Worm (Caenorhabditis elegans) whole organism, mixed stage, embryonic: Measurements from ENCODE around the gene comt-3.

ENCODE experiments used
- M03D4.4 ChIP-seq: sonication (generic microtip); optimal IDR thresholded peaks from 2 replicates; lab custom pipeline; 2017; ENCODE audit warnings: mild to moderate bottlenecking, missing genetic modification characterization, missing compliant biosample characterization
- bed-3 ChIP-seq: fragments of 200-800 bp; sonication (Bioruptor generic); optimal IDR thresholded peaks from 3 replicates; lab custom pipeline; 2018; ENCODE audit warnings: mild to moderate bottlenecking, missing genetic modification characterization, moderate library complexity, missing compliant biosample characterization
- blmp-1 ChIP-seq: fragments of 150-350 bp; optimal IDR thresholded peaks from 2 replicates; lab custom pipeline; 2014; ENCODE audit warnings: missing biosample characterization, missing genetic modification characterization
- ceh-39 ChIP-seq: fragments of 150-350 bp; optimal IDR thresholded peaks from 2 replicates; lab custom pipeline; 2014; ENCODE audit warnings: missing biosample characterization, missing genetic modification characterization
- ceh-43 ChIP-seq: fragments of 200-800 bp; sonication (Bioruptor generic); optimal IDR thresholded peaks from 2 replicates; lab custom pipeline; 2018; ENCODE audit warnings: mild to moderate bottlenecking, missing genetic modification characterization, moderate library complexity, missing compliant biosample characterization
- ceh-83 ChIP-seq: fragments of 200-800 bp; sonication (Bioruptor generic); optimal IDR thresholded peaks from 2 replicates; lab custom pipeline; 2018; ENCODE audit warnings: mild to moderate bottlenecking, missing genetic modification characterization, missing compliant biosample characterization
- ces-1 ChIP-seq: fragments of 150-350 bp; optimal IDR thresholded peaks from 2 replicates; lab custom pipeline; 2014; ENCODE audit warnings: missing biosample characterization, missing genetic modification reagents, missing genetic modification characterization
- cnd-1 ChIP-seq: fragments of 200-800 bp; sonication (Bioruptor generic); optimal IDR thresholded peaks from 2 replicates; lab custom pipeline; 2018; ENCODE audit warnings: mild to moderate bottlenecking, missing genetic modification characterization, missing compliant biosample characterization
- drap-1 ChIP-seq: fragments of 200-800 bp; sonication (Bioruptor generic); optimal IDR thresholded peaks from 3 replicates; lab custom pipeline; 2018; ENCODE audit warnings: mild to moderate bottlenecking, missing genetic modification characterization, missing compliant biosample characterization
- elt-1 ChIP-seq: sonication (generic microtip); optimal IDR thresholded peaks from 2 replicates; lab custom pipeline; 2017; ENCODE audit warnings: missing genetic modification characterization, mild to moderate bottlenecking, missing compliant biosample characterization, antibody characterized with exemption, moderate library complexity, borderline replicate concordance; ENCODE audit not compliant: insufficient read depth
- flh-1 ChIP-seq: fragments of 200-800 bp; sonication (Bioruptor generic); optimal IDR thresholded peaks from 2 replicates; lab custom pipeline; 2018; ENCODE audit warnings: mild to moderate bottlenecking, missing genetic modification characterization, moderate library complexity, missing compliant biosample characterization
- ham-2 ChIP-seq: fragments of 200-800 bp; sonication (Bioruptor generic); optimal IDR thresholded peaks from 2 replicates; lab custom pipeline; 2018; ENCODE audit warnings: mild to moderate bottlenecking, missing genetic modification characterization, missing compliant biosample characterization
- hlh-1 ChIP-seq: fragments of 150-350 bp; optimal IDR thresholded peaks from 2 replicates; lab custom pipeline; 2014; ENCODE audit warnings: missing biosample characterization, missing genetic modification reagents, missing genetic modification characterization
- lin-13 ChIP-seq: fragments of 150-350 bp; optimal IDR thresholded peaks from 2 replicates; lab custom pipeline; 2014; ENCODE audit warnings: missing biosample characterization, missing genetic modification characterization
- mab-5 ChIP-seq: fragments of 150-350 bp; optimal IDR thresholded peaks from 2 replicates; lab custom pipeline; 2014; ENCODE audit warnings: missing biosample characterization, missing genetic modification characterization
- mep-1 ChIP-seq: fragments of 150-350 bp; optimal IDR thresholded peaks from 2 replicates; lab custom pipeline; 2017; ENCODE audit warnings: missing biosample characterization, missing genetic modification reagents, missing genetic modification characterization, inconsistent platforms
- nhr-12 ChIP-seq: fragments of 150-350 bp; optimal IDR thresholded peaks from 2 replicates; lab custom pipeline; 2014; ENCODE audit warnings: missing biosample characterization, missing genetic modification characterization
- nhr-2 ChIP-seq: fragments of 150-350 bp; optimal IDR thresholded peaks from 2 replicates; lab custom pipeline; 2014; ENCODE audit warnings: missing biosample characterization, missing genetic modification characterization
- nhr-237 ChIP-seq: fragments of 150-350 bp; optimal IDR thresholded peaks from 2 replicates; lab custom pipeline; 2014; ENCODE audit warnings: missing biosample characterization, missing genetic modification characterization
- nhr-28 ChIP-seq: fragments of 150-350 bp; optimal IDR thresholded peaks from 2 replicates; lab custom pipeline; 2014; ENCODE audit warnings: missing biosample characterization, missing genetic modification characterization
- nhr-76 ChIP-seq: sonication (generic microtip); optimal IDR thresholded peaks from 2 replicates; lab custom pipeline; 2017; ENCODE audit warnings: missing biosample characterization, missing genetic modification characterization
- sem-2 ChIP-seq: fragments of 200-800 bp; sonication (Bioruptor generic); optimal IDR thresholded peaks from 2 replicates; lab custom pipeline; 2018; ENCODE audit warnings: mild to moderate bottlenecking, missing genetic modification characterization, missing compliant biosample characterization
- snpc-4 ChIP-seq: fragments of 150-350 bp; optimal IDR thresholded peaks from 2 replicates; lab custom pipeline; 2014; ENCODE audit warnings: missing biosample characterization, missing genetic modification characterization
- tbx-8 ChIP-seq: fragments of 200-800 bp; sonication (Bioruptor generic); optimal IDR thresholded peaks from 2 replicates; lab custom pipeline; 2018; ENCODE audit warnings: mild to moderate bottlenecking, missing genetic modification characterization, moderate library complexity, missing compliant biosample characterization
- unc-120 ChIP-seq: sonication (generic microtip); optimal IDR thresholded peaks from 2 replicates; lab custom pipeline; 2017; ENCODE audit warnings: missing genetic modification characterization, missing compliant biosample characterization; ENCODE audit not compliant: poor library complexity, severe bottlenecking
- unc-39 ChIP-seq: fragments of 150-350 bp; optimal IDR thresholded peaks from 2 replicates; lab custom pipeline; 2014; ENCODE audit warnings: missing biosample characterization, missing genetic modification characterization
- unc-62 ChIP-seq: fragments of 150-350 bp; optimal IDR thresholded peaks from 2 replicates; lab custom pipeline; 2014; ENCODE audit warnings: missing biosample characterization, missing genetic modification reagents, missing genetic modification characterization
- zip-8 ChIP-seq: fragments of 150-350 bp; optimal IDR thresholded peaks from 2 replicates; lab custom pipeline; 2014; ENCODE audit warnings: missing biosample characterization, missing genetic modification characterization
- ztf-11 ChIP-seq: fragments of 150-350 bp; optimal IDR thresholded peaks from 2 replicates; lab custom pipeline; 2014; ENCODE audit warnings: missing biosample characterization, missing genetic modification characterization

comt-3 gene

DNA sequence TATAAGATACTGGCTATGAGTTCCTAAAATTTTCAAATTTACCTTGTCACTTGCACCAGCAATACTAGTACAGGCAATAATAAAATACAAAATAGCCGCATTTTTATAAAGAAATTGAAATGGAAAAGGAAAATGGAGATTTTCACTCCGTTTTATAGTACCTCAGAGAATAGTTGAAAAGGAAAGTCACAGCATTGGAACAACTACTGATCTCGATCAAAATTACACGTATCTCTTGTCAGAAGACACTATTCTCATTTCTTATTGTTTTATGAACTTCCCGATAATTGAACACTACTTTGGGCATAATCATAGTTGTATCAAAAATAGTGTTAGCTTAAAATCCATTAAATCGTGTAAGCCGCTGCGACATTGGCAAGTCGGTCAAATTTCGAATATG lies 5.8 kb upstream of the comt-3 start, which contains the start of gene Y40B10A.11:
Gene Y40B10A.11, minus strand, starts transcription at position 101 of the 400 bp plus-strand sequence.
- no peak for TF ChIP-seq mab-5
- TF ChIP-seq nhr-12 (tag; lab: Kevin White, UChicago) = no peak
- TF ChIP-seq unc-120 (tag; lab: Kevin White, UChicago) = no peak
- TF ChIP-seq zip-8 (tag; lab: Kevin White, UChicago) = no peak
- TF ChIP-seq tbx-8 = no peak
- no peak for TF ChIP-seq unc-39 (tag; lab: Kevin White, UChicago)
- TF ChIP-seq lin-13 (tag; lab: Kevin White, UChicago) = no peak
- TF ChIP-seq drap-1 (GFP tag; lab: Kevin White, UChicago) = no peak
- no peak for TF ChIP-seq unc-62 (GFP tag; lab: Kevin White, UChicago)
- TF ChIP-seq nhr-28 (tag; lab: Kevin White, UChicago) = no peak
- no peak for TF ChIP-seq flh-1 (GFP tag; lab: Kevin White, UChicago)
- no peak for TF ChIP-seq M03D4.4
- TF ChIP-seq nhr-237 = no peak

DNA sequence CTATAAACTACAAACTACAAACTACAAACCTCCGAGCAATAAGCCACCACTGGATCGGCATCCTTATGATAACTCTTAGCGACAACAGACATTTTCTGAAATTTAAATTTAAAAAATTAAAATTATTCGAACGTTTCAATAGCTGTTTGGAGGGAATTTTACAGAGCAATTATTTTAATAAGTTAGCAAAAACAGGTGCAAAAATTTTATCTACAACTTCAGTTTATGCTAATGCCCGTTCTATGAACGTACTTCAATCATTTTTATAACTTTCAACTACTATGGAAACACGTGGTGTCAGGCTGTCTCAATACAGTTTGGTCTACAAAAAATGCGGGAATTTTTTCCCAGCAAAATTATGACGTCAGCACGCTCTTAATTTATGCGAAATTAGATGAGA lies 3.8 kb upstream of the comt-3 start, which contains the start of gene comt-5:
Gene comt-5, minus strand, starts transcription at position 101 of the 400 bp plus-strand sequence.
- no peak for TF ChIP-seq mep-1 (tag; lab: Kevin White, UChicago)
- no peak for TF ChIP-seq hlh-1 (tag; lab: Kevin White, UChicago)
- no peak for TF ChIP-seq nhr-2 (tag; lab: Kevin White, UChicago)
- TF ChIP-seq snpc-4 (tag; lab: Kevin White, UChicago) = no peak
- TF ChIP-seq elt-1 = no peak
- TF ChIP-seq bed-3 (GFP tag; lab: Kevin White, UChicago) = no peak
- TF ChIP-seq lin-13 (tag; lab: Kevin White, UChicago) = no peak
- TF ChIP-seq mab-5 = no peak
- TF ChIP-seq ceh-83 = no peak
- no peak for TF ChIP-seq ces-1 (GFP tag; lab: Kevin White, UChicago)
- no peak for TF ChIP-seq nhr-28 (tag; lab: Kevin White, UChicago)
- TF ChIP-seq unc-39 (tag; lab: Kevin White, UChicago) = no peak
- TF ChIP-seq drap-1 (GFP tag; lab: Kevin White, UChicago) = no peak
- no peak for TF ChIP-seq ztf-11
- TF ChIP-seq ceh-43 (GFP tag; lab: Kevin White, UChicago) = no peak
- TF ChIP-seq tbx-8 = no peak
- TF ChIP-seq flh-1 (GFP tag; lab: Kevin White, UChicago) = no peak
- TF ChIP-seq M03D4.4 = no peak
- TF ChIP-seq, all 35 proteins: peak for 0

DNA sequence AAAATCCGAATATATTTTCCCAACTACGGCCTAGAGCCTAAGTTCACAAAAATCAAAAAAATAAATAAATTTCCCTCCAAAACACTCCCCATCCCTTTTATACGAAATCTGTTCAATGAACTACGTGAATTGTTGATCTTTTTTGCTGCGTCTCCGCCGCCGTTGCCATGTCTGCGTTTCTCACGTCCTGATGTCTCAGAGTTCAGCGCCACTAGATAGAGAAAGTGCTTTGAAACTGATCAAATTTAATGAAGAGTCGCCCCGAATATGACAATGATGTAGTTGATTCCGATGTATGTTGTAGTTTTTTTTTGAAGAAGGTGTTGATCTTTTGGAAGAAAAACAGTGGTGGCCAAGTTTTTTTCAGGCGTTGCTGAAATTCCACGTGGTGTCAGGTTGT lies 3.1 kb upstream of the comt-3 start:
- TF ChIP-seq nhr-76 = no peak
- TF ChIP-seq flh-1 (GFP tag; lab: Kevin White, UChicago) = no peak
- no peak for TF ChIP-seq bed-3 (GFP tag; lab: Kevin White, UChicago)
- TF ChIP-seq cnd-1 = no peak

DNA sequence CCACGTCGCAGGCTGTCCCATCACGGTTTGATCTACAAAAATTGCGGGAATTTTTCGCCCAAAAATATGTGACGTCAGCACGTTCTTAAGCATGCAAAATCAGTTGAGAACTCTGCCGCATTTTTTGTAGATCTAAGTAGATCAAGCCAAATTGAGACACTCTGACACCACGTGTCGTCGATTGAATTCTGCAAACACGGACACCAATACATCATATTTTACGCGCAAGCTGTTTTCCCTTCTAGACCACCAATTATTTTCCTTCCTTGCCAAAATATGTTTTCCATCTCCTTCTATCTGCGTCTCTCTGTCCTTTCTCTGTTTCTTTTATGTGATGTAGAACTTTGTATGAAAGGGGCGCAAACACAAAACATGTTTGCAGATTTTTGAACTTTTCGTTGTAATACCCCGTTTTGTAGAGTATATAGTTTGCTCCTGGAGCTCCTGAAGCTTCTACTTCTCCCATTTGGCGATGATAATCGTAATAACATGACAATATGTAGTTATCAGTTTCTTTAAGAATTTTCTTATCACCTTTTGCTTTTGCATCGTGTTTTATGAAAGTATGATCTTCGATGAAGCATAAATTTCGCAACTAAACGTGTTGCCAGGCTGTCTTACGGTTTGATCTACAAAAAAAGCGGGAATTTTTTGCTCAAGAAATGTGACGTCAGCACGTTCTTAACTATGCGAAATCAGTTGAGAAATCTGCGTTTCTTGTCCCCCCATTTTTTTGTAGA lies 1.4 kb upstream of the comt-3 start:
- TF ChIP-seq ham-2 (GFP tag; lab: Kevin White, UChicago) (no peak), nhr-76 (no peak), ceh-39 (no peak), flh-1 (GFP tag; lab: Kevin White, UChicago) (no peak), cnd-1 (no peak), bed-3 (GFP tag; lab: Kevin White, UChicago) (no peak), nhr-237 (no peak), elt-1 (no peak), ceh-83 (no peak), sem-2 (GFP tag; lab: Kevin White, UChicago) (no peak), nhr-2 (tag; lab: Kevin White, UChicago) (no peak)
- TF ChIP-seq, all 35 proteins: peak for 0

DNA sequence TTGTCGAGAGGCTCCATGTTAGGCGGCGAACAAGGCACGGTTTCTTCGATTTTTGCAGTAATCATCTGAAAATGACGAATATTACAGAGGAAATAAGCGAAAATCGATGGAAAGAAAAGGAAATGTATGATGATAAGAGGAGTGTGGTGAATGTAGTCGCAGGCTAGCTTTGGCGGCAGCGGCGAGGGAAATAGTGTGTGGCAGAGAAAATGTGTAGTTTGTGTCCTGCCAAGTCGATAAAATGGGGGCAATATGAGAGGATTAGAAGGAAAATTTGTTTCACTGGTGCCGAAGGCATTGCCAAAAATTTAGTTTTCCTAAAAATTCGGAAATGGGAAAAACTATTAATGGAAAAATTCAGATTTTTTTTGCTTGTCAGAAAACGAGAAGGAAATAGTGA lies 9.4 kb downstream of the comt-3 start, which contains the start of gene nhr-86:
Gene nhr-86, minus strand, starts transcription at position 71 of the 400 bp plus-strand sequence.
- TF ChIP-seq nhr-28 (tag; lab: Kevin White, UChicago) (peak; percentile 51), ces-1 (GFP tag; lab: Kevin White, UChicago) (no peak), blmp-1 (no peak), flh-1 (GFP tag; lab: Kevin White, UChicago) (no peak), ceh-39 (peak; percentile 30), nhr-237 (no peak), ham-2 (GFP tag; lab: Kevin White, UChicago) (peak; percentile 53), unc-120 (tag; lab: Kevin White, UChicago) (peak; percentile 9), mep-1 (tag; lab: Kevin White, UChicago) (no peak), nhr-2 (tag; lab: Kevin White, UChicago) (peak; percentile 31), ceh-43 (GFP tag; lab: Kevin White, UChicago) (no peak), mab-5 (no peak)
